Fruit fly (Drosophila melanogaster) whole organism, embryonic: ENCODE results near the gene CG34260.
A peak's percentile ranks its signal among the peaks of the same experiment; 100 is the strongest.

ENCODE experiments used
- CG10147 ChIP-seq: fragments of 200-800 bp; sonication (Bioruptor generic); optimal IDR thresholded peaks from 2 replicates; lab custom pipeline; 2019; ENCODE audit warnings: missing biosample characterization, mild to moderate bottlenecking, missing genetic modification characterization, moderate library complexity
- CG10267 ChIP-seq: fragments of 200-800 bp; sonication (Bioruptor generic); optimal IDR thresholded peaks from 2 replicates; lab custom pipeline; 2018; ENCODE audit warnings: missing biosample characterization, mild to moderate bottlenecking, missing genetic modification characterization, moderate library complexity
- CG10959 ChIP-seq: fragments of 200-800 bp; sonication (Bioruptor generic); IDR thresholded peaks from 2 replicates; pipeline ENCODE4 v1.3.6; 2022; ENCODE audit warnings: missing biosample characterization, missing genetic modification characterization
- CG13775 ChIP-seq: fragments of 200-800 bp; sonication (Bioruptor generic); optimal IDR thresholded peaks from 3 replicates; lab custom pipeline; 2017; ENCODE audit warnings: missing biosample characterization, mild to moderate bottlenecking, missing genetic modification characterization
- CG14014 ChIP-seq: fragments of 200-800 bp; sonication (Bioruptor generic); IDR thresholded peaks from 2 replicates; pipeline ENCODE4 v1.3.6; 2022; ENCODE audit warnings: missing biosample characterization, missing genetic modification characterization
- CG15696 ChIP-seq: fragments of 200-800 bp; sonication (Bioruptor generic); optimal IDR thresholded peaks from 2 replicates; lab custom pipeline; 2019; ENCODE audit warnings: missing biosample characterization, mild to moderate bottlenecking, missing genetic modification characterization, moderate library complexity
- CG1602 ChIP-seq: fragments of 200-800 bp; sonication (Bioruptor generic); optimal IDR thresholded peaks from 3 replicates; lab custom pipeline; 2016; ENCODE audit warnings: missing biosample characterization, missing genetic modification characterization
- CG1603 ChIP-seq: fragments of 200-800 bp; sonication (Bioruptor generic); optimal IDR thresholded peaks from 2 replicates; lab custom pipeline; 2019; ENCODE audit warnings: missing biosample characterization, mild to moderate bottlenecking, missing genetic modification characterization, moderate library complexity
- CG1647 ChIP-seq: fragments of 200-800 bp; sonication (Bioruptor generic); optimal IDR thresholded peaks from 3 replicates; lab custom pipeline; 2016; ENCODE audit warnings: missing biosample characterization, missing genetic modification characterization
- CG16815 ChIP-seq: fragments of 200-800 bp; sonication (Bioruptor generic); optimal IDR thresholded peaks from 3 replicates; lab custom pipeline; 2017; ENCODE audit warnings: missing biosample characterization, mild to moderate bottlenecking, missing genetic modification characterization
- CG18262 ChIP-seq: fragments of 200-800 bp; optimal IDR thresholded peaks from 3 replicates; lab custom pipeline; 2019; ENCODE audit warnings: missing biosample characterization, mild to moderate bottlenecking, missing genetic modification characterization, moderate library complexity
- CG30403 ChIP-seq: fragments of 200-800 bp; sonication (Bioruptor generic); optimal IDR thresholded peaks from 3 replicates; lab custom pipeline; 2016; ENCODE audit warnings: missing biosample characterization, missing genetic modification characterization
- CG3065 ChIP-seq: fragments of 200-800 bp; sonication (Bioruptor generic); optimal IDR thresholded peaks from 2 replicates; lab custom pipeline; 2016; ENCODE audit warnings: missing biosample characterization, missing genetic modification characterization
- CG31365 ChIP-seq: fragments of 200-800 bp; sonication (Bioruptor generic); optimal IDR thresholded peaks from 2 replicates; lab custom pipeline; 2018; ENCODE audit warnings: missing biosample characterization, mild to moderate bottlenecking, missing genetic modification characterization
- CG3726 ChIP-seq: fragments of 200-800 bp; sonication (Bioruptor generic); IDR thresholded peaks from 3 replicates; pipeline ENCODE4, ENCODE4 v1.3.6; 2022; ENCODE audit warnings: missing biosample characterization, missing genetic modification characterization
- CG4404 ChIP-seq: fragments of 200-800 bp; sonication (Bioruptor generic); IDR thresholded peaks from 2 replicates; pipeline ENCODE4 v1.3.6; 2022; ENCODE audit warnings: missing biosample characterization, missing genetic modification characterization
- CG4730 ChIP-seq: fragments of 200-800 bp; sonication (Bioruptor generic); IDR thresholded peaks from 2 replicates; pipeline ENCODE4 v1.3.6; 2022; ENCODE audit warnings: missing biosample characterization, missing genetic modification characterization
- CG5180 ChIP-seq: fragments of 200-800 bp; sonication (Bioruptor generic); optimal IDR thresholded peaks from 3 replicates; lab custom pipeline; 2017; ENCODE audit warnings: missing biosample characterization, missing genetic modification characterization, mild to moderate bottlenecking, moderate library complexity, missing genetic modification reagents
- CG6683 ChIP-seq: fragments of 200-800 bp; sonication (Bioruptor generic); optimal IDR thresholded peaks from 2 replicates; lab custom pipeline; 2017; ENCODE audit warnings: missing biosample characterization, mild to moderate bottlenecking, missing genetic modification characterization, missing genetic modification reagents
- CG8478 ChIP-seq: fragments of >200 bp; optimal IDR thresholded peaks from 2 replicates; lab custom pipeline; 2018
- CG8765 ChIP-seq: fragments of 200-800 bp; sonication (Bioruptor generic); IDR thresholded peaks from 2 replicates; pipeline ENCODE4 v1.3.6; 2022; ENCODE audit warnings: missing biosample characterization, missing genetic modification characterization
- CG8944 ChIP-seq: fragments of 200-800 bp; sonication (Bioruptor generic); optimal IDR thresholded peaks from 3 replicates; lab custom pipeline; 2016; ENCODE audit warnings: missing biosample characterization, missing genetic modification characterization
- D19A ChIP-seq: fragments of 200-800 bp; optimal IDR thresholded peaks from 3 replicates; lab custom pipeline; 2019; ENCODE audit warnings: missing biosample characterization, mild to moderate bottlenecking, missing genetic modification characterization, moderate library complexity
- Dbx ChIP-seq: fragments of 200-800 bp; sonication (Bioruptor generic); IDR thresholded peaks from 3 replicates; pipeline ENCODE4 v1.3.6; 2022; ENCODE audit warnings: missing biosample characterization, missing genetic modification characterization
- Doc3 ChIP-seq: fragments of 200-800 bp; sonication (Bioruptor generic); IDR thresholded peaks from 3 replicates; pipeline ENCODE4 v1.3.6; 2022; ENCODE audit warnings: missing biosample characterization, missing genetic modification characterization; ENCODE audit not compliant: partially characterized antibody
- HmgD ChIP-seq: fragments of 200-800 bp; sonication (Bioruptor generic); optimal IDR thresholded peaks from 3 replicates; lab custom pipeline; 2016; ENCODE audit warnings: missing biosample characterization, missing genetic modification characterization
- MBD-R2 ChIP-seq: fragments of 200-800 bp; sonication (Bioruptor generic); IDR thresholded peaks from 2 replicates; pipeline ENCODE4 v1.3.6; 2022; ENCODE audit warnings: missing biosample characterization, missing genetic modification characterization
- NFAT ChIP-seq: fragments of 200-800 bp; sonication (Bioruptor generic); IDR thresholded peaks from 2 replicates; pipeline ENCODE4 v1.3.6; 2022; ENCODE audit warnings: missing biosample characterization, missing genetic modification characterization
- Nf-YA ChIP-seq: fragments of 200-800 bp; sonication (Bioruptor generic); IDR thresholded peaks from 2 replicates; pipeline ENCODE4 v1.3.6; 2022; ENCODE audit warnings: missing biosample characterization, missing genetic modification characterization
- Nf-YC ChIP-seq: fragments of 200-800 bp; optimal IDR thresholded peaks from 3 replicates; lab custom pipeline; 2019; ENCODE audit warnings: missing biosample characterization, mild to moderate bottlenecking, missing genetic modification characterization, moderate library complexity
- Opbp ChIP-seq: fragments of 200-800 bp; sonication (Bioruptor generic); IDR thresholded peaks from 3 replicates; pipeline ENCODE4 v1.3.6; 2022; ENCODE audit warnings: missing biosample characterization, missing genetic modification characterization; ENCODE audit not compliant: partially characterized antibody
- Spps ChIP-seq: fragments of 200-800 bp; sonication (Bioruptor generic); optimal IDR thresholded peaks from 2 replicates; lab custom pipeline; 2018; ENCODE audit warnings: missing biosample characterization, mild to moderate bottlenecking, missing genetic modification characterization
- Sry-β ChIP-seq: fragments of 200-800 bp; sonication (Bioruptor generic); optimal IDR thresholded peaks from 2 replicates; lab custom pipeline; 2018; ENCODE audit warnings: missing biosample characterization, mild to moderate bottlenecking, missing genetic modification characterization, moderate library complexity
- ara ChIP-seq: fragments of 200-800 bp; sonication (Bioruptor generic); IDR thresholded peaks from 2 replicates; pipeline ENCODE4 v1.3.6; 2022; ENCODE audit warnings: missing biosample characterization, missing genetic modification characterization
- ase ChIP-seq: fragments of 200-800 bp; sonication (Bioruptor generic); IDR thresholded peaks from 3 replicates; pipeline ENCODE4 v1.3.6; 2022; ENCODE audit warnings: missing biosample characterization, missing genetic modification characterization
- ato ChIP-seq: fragments of 200-800 bp; sonication (Bioruptor generic); IDR thresholded peaks from 2 replicates; pipeline ENCODE4 v1.3.6; 2022; ENCODE audit warnings: missing biosample characterization, missing genetic modification characterization; ENCODE audit not compliant: partially characterized antibody
- bowl ChIP-seq: fragments of 200-800 bp; sonication (Bioruptor generic); IDR thresholded peaks from 2 replicates; pipeline ENCODE4 v1.3.6; 2022; ENCODE audit warnings: missing biosample characterization, missing genetic modification characterization
- da ChIP-seq: fragments of 200-800 bp; sonication (Bioruptor generic); optimal IDR thresholded peaks from 2 replicates; lab custom pipeline; 2016; ENCODE audit warnings: missing biosample characterization, missing genetic modification characterization
- disco-r ChIP-seq: fragments of 200-800 bp; sonication (Bioruptor generic); optimal IDR thresholded peaks from 2 replicates; lab custom pipeline; 2016; ENCODE audit warnings: missing biosample characterization, missing genetic modification characterization
- en ChIP-seq: fragments of 200-800 bp; sonication (Bioruptor generic); optimal IDR thresholded peaks from 2 replicates; lab custom pipeline; 2016; ENCODE audit warnings: missing biosample characterization, missing genetic modification characterization
- exex ChIP-seq: fragments of 200-800 bp; sonication (Bioruptor generic); optimal IDR thresholded peaks from 4 replicates; lab custom pipeline; 2018; ENCODE audit warnings: missing biosample characterization, mild to moderate bottlenecking, missing genetic modification characterization, moderate library complexity
- eyg ChIP-seq: fragments of 200-800 bp; sonication (Bioruptor generic); optimal IDR thresholded peaks from 3 replicates; lab custom pipeline; 2016; ENCODE audit warnings: missing biosample characterization, missing genetic modification characterization
- klu ChIP-seq: fragments of 200-800 bp; sonication (Bioruptor generic); IDR thresholded peaks from 2 replicates; pipeline ENCODE4 v1.3.6; 2022; ENCODE audit warnings: missing biosample characterization, missing genetic modification characterization
- luna ChIP-seq: fragments of 200-800 bp; sonication (Bioruptor generic); optimal IDR thresholded peaks from 2 replicates; lab custom pipeline; 2016; ENCODE audit warnings: missing biosample characterization, missing genetic modification characterization
- phol ChIP-seq: fragments of 200-800 bp; sonication (Bioruptor generic); optimal IDR thresholded peaks from 3 replicates; lab custom pipeline; 2018; ENCODE audit warnings: missing biosample characterization, mild to moderate bottlenecking, missing genetic modification characterization, moderate library complexity
- sens ChIP-seq: fragments of 200-800 bp; sonication (Bioruptor generic); peaks from one replicate; lab custom pipeline; 2016; ENCODE audit warnings: missing biosample characterization, missing genetic modification characterization
- slou ChIP-seq: fragments of 200-800 bp; sonication (Bioruptor generic); optimal IDR thresholded peaks from 3 replicates; lab custom pipeline; 2016; ENCODE audit warnings: missing biosample characterization, missing genetic modification characterization
- ssp ChIP-seq: fragments of 200-800 bp; sonication (Bioruptor generic); IDR thresholded peaks from 2 replicates; pipeline ENCODE4 v1.3.6; 2022; ENCODE audit warnings: missing biosample characterization, missing genetic modification characterization
- stc ChIP-seq: fragments of 200-800 bp; sonication (Bioruptor generic); IDR thresholded peaks from 2 replicates; pipeline ENCODE4 v1.3.6; 2022; ENCODE audit warnings: missing biosample characterization, missing genetic modification characterization
- tap ChIP-seq: fragments of 200-800 bp; optimal IDR thresholded peaks from 3 replicates; lab custom pipeline; 2019; ENCODE audit warnings: missing biosample characterization, mild to moderate bottlenecking, missing genetic modification characterization, moderate library complexity
- tna ChIP-seq: fragments of 200-800 bp; sonication (Bioruptor generic); IDR thresholded peaks from 2 replicates; pipeline ENCODE4 v1.3.6; 2022; ENCODE audit warnings: missing biosample characterization, missing genetic modification characterization; ENCODE audit not compliant: partially characterized antibody
- trem ChIP-seq: fragments of 200-800 bp; optimal IDR thresholded peaks from 3 replicates; lab custom pipeline; 2019; ENCODE audit warnings: missing biosample characterization, mild to moderate bottlenecking, missing genetic modification characterization, moderate library complexity

The CG34260 gene

dm6 chr3L:20697166-20697791, 16.6 kb upstream of the CG34260 start (continued):
- TF ChIP-seq HmgD (no peak), disco-r (GFP tag; lab: Kevin White, UChicago) (no peak), da (no peak), exex (tag; lab: Kevin White, UChicago) (no peak), Dbx (no peak), CG1647 (no peak), CG3065 (GFP tag; lab: Kevin White, UChicago) (no peak), klu (no peak), ato (GFP tag; lab: Robert Waterston, UW) (no peak), CG16815 (GFP tag; lab: Kevin White, UChicago) (no peak), bowl (GFP tag; lab: Robert Waterston, UW) (no peak), CG8765 (GFP tag; lab: Robert Waterston, UW) (no peak), Nf-YC (no peak), CG13775 (GFP tag; lab: Kevin White, UChicago) (no peak), CG1602 (GFP tag; lab: Kevin White, UChicago) (no peak), luna (GFP tag; lab: Kevin White, UChicago) (no peak), sens (GFP tag; lab: Kevin White, UChicago) (no peak), MBD-R2 (GFP tag; lab: Robert Waterston, UW) (no peak)

- no peak for TF ChIP-seq CG6683 (GFP tag; lab: Kevin White, UChicago)
- peak; percentile 1 for TF ChIP-seq tap (tag; lab: Kevin White, UChicago)
- no peak for TF ChIP-seq CG8944 (GFP tag; lab: Kevin White, UChicago)
- TF ChIP-seq CG4730 (GFP tag; lab: Robert Waterston, UW), result no peak
- no peak for TF ChIP-seq Nf-YA (GFP tag; lab: Robert Waterston, UW)
- no peak for TF ChIP-seq Opbp (GFP tag; lab: Robert Waterston, UW)
- peak; percentile 20 for TF ChIP-seq trem (tag; lab: Kevin White, UChicago)
- peak; percentile 3 for TF ChIP-seq CG15696
- TF ChIP-seq CG5180 (GFP tag; lab: Kevin White, UChicago), result no peak
- TF ChIP-seq NFAT, result no peak
- TF ChIP-seq CG10959, result no peak
- TF ChIP-seq ase (GFP tag; lab: Robert Waterston, UW), result no peak
- peak; percentile 67 for TF ChIP-seq sens (GFP tag; lab: Kevin White, UChicago)
- TF ChIP-seq CG14014 (GFP tag; lab: Robert Waterston, UW), result no peak
- peak; percentile 41 for TF ChIP-seq CG1603
- no peak for TF ChIP-seq CG30403 (GFP tag; lab: Kevin White, UChicago)
- no peak for TF ChIP-seq eyg
- peak; percentile 12 for TF ChIP-seq Spps (tag; lab: Kevin White, UChicago)
- TF ChIP-seq stc (GFP tag; lab: Robert Waterston, UW), result no peak
- TF ChIP-seq CG18262 (tag; lab: Kevin White, UChicago), result peak; percentile 44
- TF ChIP-seq Doc3 (GFP tag; lab: Robert Waterston, UW), result no peak
- no peak for TF ChIP-seq en (GFP tag; lab: Kevin White, UChicago)
- TF ChIP-seq CG3726 (GFP tag; lab: Robert Waterston, UW), result no peak
- TF ChIP-seq CG31365 (tag; lab: Kevin White, UChicago), result no peak
- no peak for TF ChIP-seq CG8478 (lab: Kevin White, UChicago)
- no peak for TF ChIP-seq CG4404
- peak; percentile 38 for TF ChIP-seq phol (tag; lab: Kevin White, UChicago)
- no peak for TF ChIP-seq tna (GFP tag; lab: Robert Waterston, UW)
- no peak for TF ChIP-seq Sry-β (GFP tag; lab: Kevin White, UChicago)
- TF ChIP-seq CG10147 (GFP tag; lab: Kevin White, UChicago), result no peak
- TF ChIP-seq D19A (tag; lab: Kevin White, UChicago), result peak; percentile 36
- TF ChIP-seq ara (GFP tag; lab: Robert Waterston, UW), result no peak; the same call in 1 of the 2 replicates
- no peak for TF ChIP-seq ssp (GFP tag; lab: Robert Waterston, UW)
- TF ChIP-seq CG10267 (tag; lab: Kevin White, UChicago), result peak; percentile 28
- no peak for TF ChIP-seq slou (GFP tag; lab: Kevin White, UChicago)
Observed at dm6 chr3L:20700660-20701059, 13.2 kb upstream of the CG34260 start.
